Fruit fly (Drosophila melanogaster): Measurements from ENCODE around the gene CG3285.

The CG3285 gene

dm6 chr2L:3339420-3339819 lies 8.7 kb downstream of the CG3285 start (continued):
- TF ChIP-seq sc (optimal IDR thresholded peaks at IDR 0.05) = no peak
- TF ChIP-seq sc (GFP tag; optimal IDR thresholded peaks at IDR 0.05) = no peak
- TF ChIP-seq CG1832 (GFP tag; optimal IDR thresholded peaks at IDR 0.05) = peak; percentile 75
- TF ChIP-seq ems (GFP tag; optimal IDR thresholded peaks at IDR 0.05) = no peak
- TF ChIP-seq Mrtf (GFP tag; IDR thresholded peaks at IDR 0.05) = no peak
- TF ChIP-seq CG8765 (GFP tag; IDR thresholded peaks at IDR 0.05) = no peak
- no peak for TF ChIP-seq lov (optimal IDR thresholded peaks at IDR 0.05)
- TF ChIP-seq lov (GFP tag; IDR thresholded peaks at IDR 0.05) = 0 out of 3 replicates have a peak, but pooled peaks have one; percentile 13
- no peak for TF ChIP-seq CG13775 (GFP tag; optimal IDR thresholded peaks at IDR 0.05)
- no peak for TF ChIP-seq CHES-1-like (GFP tag; optimal IDR thresholded peaks at IDR 0.05)
- peak; percentile 3 for TF ChIP-seq CG12769 (tag; optimal IDR thresholded peaks at IDR 0.05)
- peak; percentile 91 for TF ChIP-seq vvl (GFP tag; IDR thresholded peaks at IDR 0.05)
- TF ChIP-seq zfh2 (GFP tag; optimal IDR thresholded peaks at IDR 0.05) = no peak
- TF ChIP-seq rib (GFP tag; IDR thresholded peaks at IDR 0.05) = 0 out of 2 replicates have a peak, but pooled peaks have one; percentile 28
- TF ChIP-seq CG17829 (tag; optimal IDR thresholded peaks at IDR 0.05) = no peak
- no peak for TF ChIP-seq CG17568 (GFP tag; optimal IDR thresholded peaks at IDR 0.05)
- TF ChIP-seq CG12744 (GFP tag; optimal IDR thresholded peaks at IDR 0.05) = no peak
- no peak for TF ChIP-seq otp (GFP tag; IDR thresholded peaks at IDR 0.05)
- TF ChIP-seq CG6689 (GFP tag; IDR thresholded peaks at IDR 0.05) = no peak
- TF ChIP-seq CG14710 (tag; optimal IDR thresholded peaks at IDR 0.05) = no peak
- peak; percentile 50 for TF ChIP-seq CG32767 (GFP tag; IDR thresholded peaks at IDR 0.05)
- no peak for TF ChIP-seq Hr3 (GFP tag; optimal IDR thresholded peaks at IDR 0.05)
- no peak for TF ChIP-seq seq (GFP tag; IDR thresholded peaks at IDR 0.05)
- no peak for TF ChIP-seq nau (GFP tag; optimal IDR thresholded peaks at IDR 0.05)
- peak; percentile 67 for TF ChIP-seq abd-A (tag; optimal IDR thresholded peaks at IDR 0.05)
- TF ChIP-seq aop (GFP tag; IDR thresholded peaks at IDR 0.05) = no peak
- TF ChIP-seq CG2199 (GFP tag; IDR thresholded peaks at IDR 0.05) = 0 out of 3 replicates have a peak, but pooled peaks have one; percentile 19
- TF ChIP-seq Dfd (GFP tag; optimal IDR thresholded peaks at IDR 0.05) = no peak
- no peak for TF ChIP-seq CG2712 (tag; optimal IDR thresholded peaks at IDR 0.05)
- TF ChIP-seq Optix (GFP tag; IDR thresholded peaks at IDR 0.05) = 0 out of 3 replicates have a peak, but pooled peaks have one; percentile 38
- no peak for TF ChIP-seq Hr39 (optimal IDR thresholded peaks at IDR 0.05)
- peak; percentile 74 for TF ChIP-seq cg (GFP tag; optimal IDR thresholded peaks at IDR 0.05)
- TF ChIP-seq HLH3B (GFP tag; IDR thresholded peaks at IDR 0.05) = no peak
- TF ChIP-seq odd (GFP tag; optimal IDR thresholded peaks at IDR 0.05) = no peak
- TF ChIP-seq cas (GFP tag; IDR thresholded peaks at IDR 0.05) = no peak
- TF ChIP-seq usp (GFP tag; optimal IDR thresholded peaks at IDR 0.05) = no peak
- no peak for TF ChIP-seq CG14014 (GFP tag; IDR thresholded peaks at IDR 0.05)
- TF ChIP-seq CG4328 (GFP tag; optimal IDR thresholded peaks at IDR 0.05) = no peak
- TF ChIP-seq sob (GFP tag; IDR thresholded peaks at IDR 0.05) = 0 out of 2 replicates have a peak, but pooled peaks have one; percentile 40
- TF ChIP-seq lmd (GFP tag; IDR thresholded peaks at IDR 0.05) = no peak
- 0 out of 2 replicates have a peak, but pooled peaks have one; percentile 10 for TF ChIP-seq CG6272 (GFP tag; IDR thresholded peaks at IDR 0.05)
- no peak for TF ChIP-seq jumu (GFP tag; optimal IDR thresholded peaks at IDR 0.05)
- TF ChIP-seq Sox100B (GFP tag; optimal IDR thresholded peaks at IDR 0.05) = no peak
- TF ChIP-seq Atf3 (GFP tag; optimal IDR thresholded peaks at IDR 0.05) = no peak
- no peak for TF ChIP-seq ham (GFP tag; IDR thresholded peaks at IDR 0.05)
- TF ChIP-seq CG8924 (tag; optimal IDR thresholded peaks at IDR 0.05) = no peak
- no peak for TF ChIP-seq CG5180 (GFP tag; optimal IDR thresholded peaks at IDR 0.05)
- no peak for TF ChIP-seq Scr (GFP tag; IDR thresholded peaks at IDR 0.05; ENCODE audit: partially characterized antibody)
- no peak for TF ChIP-seq nerfin-2 (GFP tag; IDR thresholded peaks at IDR 0.05; ENCODE audit: partially characterized antibody)
- TF ChIP-seq CG2889 (GFP tag; IDR thresholded peaks at IDR 0.05) = no peak
- no peak for TF ChIP-seq Sox102F (GFP tag; optimal IDR thresholded peaks at IDR 0.05)
- peak; percentile 38; the same call in 2 of the 3 replicates for TF ChIP-seq Aef1 (GFP tag; IDR thresholded peaks at IDR 0.05)
- no peak for TF ChIP-seq CG8478 (optimal IDR thresholded peaks at IDR 0.05)
- TF ChIP-seq Elba2 (GFP tag; optimal IDR thresholded peaks at IDR 0.05) = no peak

Measured in whole organism, embryonic.